Worm (Caenorhabditis elegans) whole organism, L3 larva: Measurements from ENCODE around the gene F52E1.14.

ENCODE experiments used
- R02D3.7 ChIP-seq: fragments of 150-350 bp; optimal IDR thresholded peaks from 2 replicates; lab custom pipeline; 2014; ENCODE audit warnings: missing biosample characterization, missing genetic modification characterization
- ZK546.5 ChIP-seq: sonication (generic microtip); optimal IDR thresholded peaks from 2 replicates; lab custom pipeline; 2017; ENCODE audit warnings: missing biosample characterization, missing genetic modification characterization
- aly-2 ChIP-seq: fragments of 150-350 bp; optimal IDR thresholded peaks from 2 replicates; lab custom pipeline; 2014; ENCODE audit warnings: missing biosample characterization, missing genetic modification characterization
- ceh-28 ChIP-seq: fragments of 150-350 bp; optimal IDR thresholded peaks from 2 replicates; lab custom pipeline; 2014; ENCODE audit warnings: missing biosample characterization, missing genetic modification reagents, missing genetic modification characterization
- ceh-82 ChIP-seq: fragments of 150-350 bp; optimal IDR thresholded peaks from 2 replicates; lab custom pipeline; 2014; ENCODE audit warnings: missing biosample characterization, missing genetic modification characterization
- ceh-9 ChIP-seq: sonication (generic microtip); optimal IDR thresholded peaks from 2 replicates; lab custom pipeline; 2018; ENCODE audit warnings: missing biosample characterization, missing genetic modification characterization
- daf-12 ChIP-seq: fragments of 150-350 bp; optimal IDR thresholded peaks from 2 replicates; lab custom pipeline; 2014; ENCODE audit warnings: missing biosample characterization, missing genetic modification reagents, missing genetic modification characterization
- egl-27 ChIP-seq: sonication (generic microtip); optimal IDR thresholded peaks from 4 replicates; lab custom pipeline; 2017; ENCODE audit warnings: missing biosample characterization, missing genetic modification reagents, missing genetic modification characterization
- elt-1 ChIP-seq: fragments of 150-350 bp; optimal IDR thresholded peaks from 2 replicates; lab custom pipeline; 2014; ENCODE audit warnings: missing biosample characterization, missing genetic modification characterization
- elt-3 ChIP-seq, 3 experiments: fragments of 150-350 bp in 1 of 3; sonication (generic microtip) in 2 of 3; optimal IDR thresholded peaks; 2 replicates in 2 of 3; 4 replicates in 1 of 3; lab custom pipeline; 2014 to 2017; ENCODE audit warnings: missing biosample characterization in 3 of 3, missing genetic modification characterization in 3 of 3
- eor-1 ChIP-seq, 2 experiments: fragments of 150-350 bp; optimal IDR thresholded peaks; 2 replicates each; lab custom pipeline; 2014 to 2018; ENCODE audit warnings: missing biosample characterization in 2 of 2, missing genetic modification characterization in 2 of 2
- fkh-10 ChIP-seq: sonication (generic microtip); optimal IDR thresholded peaks from 2 replicates; lab custom pipeline; 2017; ENCODE audit warnings: missing biosample characterization, missing genetic modification reagents, missing genetic modification characterization
- fkh-2 ChIP-seq: fragments of 150-350 bp; optimal IDR thresholded peaks from 2 replicates; lab custom pipeline; 2014; ENCODE audit warnings: missing biosample characterization, missing genetic modification reagents, missing genetic modification characterization
- fos-1 ChIP-seq: fragments of 150-350 bp; optimal IDR thresholded peaks from 2 replicates; lab custom pipeline; 2014; ENCODE audit warnings: missing biosample characterization, missing genetic modification characterization
- hmg-11 ChIP-seq: sonication (generic microtip); optimal IDR thresholded peaks from 2 replicates; lab custom pipeline; 2016; ENCODE audit warnings: missing genetic modification characterization, missing compliant biosample characterization
- jun-1 ChIP-seq: fragments of 150-350 bp; optimal IDR thresholded peaks from 2 replicates; lab custom pipeline; 2014; ENCODE audit warnings: missing biosample characterization, missing genetic modification reagents, missing genetic modification characterization
- lin-15B ChIP-seq: fragments of 150-350 bp; optimal IDR thresholded peaks from 2 replicates; lab custom pipeline; 2014; ENCODE audit warnings: missing biosample characterization, missing genetic modification characterization
- lin-39 ChIP-seq: fragments of 150-350 bp; optimal IDR thresholded peaks from 2 replicates; lab custom pipeline; 2018; ENCODE audit warnings: missing biosample characterization, missing genetic modification reagents, missing genetic modification characterization
- lsy-12 ChIP-seq: sonication (generic microtip); optimal IDR thresholded peaks from 2 replicates; lab custom pipeline; 2016; ENCODE audit warnings: mild to moderate bottlenecking, missing genetic modification characterization, missing compliant biosample characterization
- mdl-1 ChIP-seq: fragments of 150-350 bp; optimal IDR thresholded peaks from 2 replicates; lab custom pipeline; 2014; ENCODE audit warnings: missing biosample characterization, missing genetic modification characterization
- nfya-1 ChIP-seq: sonication (generic microtip); optimal IDR thresholded peaks from 2 replicates; lab custom pipeline; 2017; ENCODE audit warnings: missing genetic modification characterization, mild to moderate bottlenecking, missing compliant biosample characterization, antibody characterized with exemption, moderate library complexity; ENCODE audit not compliant: insufficient read depth
- nhr-11 ChIP-seq: fragments of 150-350 bp; optimal IDR thresholded peaks from 2 replicates; lab custom pipeline; 2014; ENCODE audit warnings: missing biosample characterization, missing genetic modification characterization
- nhr-12 ChIP-seq: fragments of 150-350 bp; optimal IDR thresholded peaks from 2 replicates; lab custom pipeline; 2014; ENCODE audit warnings: missing biosample characterization, missing genetic modification characterization
- nhr-23 ChIP-seq: fragments of 150-350 bp; optimal IDR thresholded peaks from 2 replicates; lab custom pipeline; 2014; ENCODE audit warnings: missing biosample characterization, missing genetic modification reagents, missing genetic modification characterization
- nhr-237 ChIP-seq: fragments of 150-350 bp; optimal IDR thresholded peaks from 2 replicates; lab custom pipeline; 2014; ENCODE audit warnings: missing biosample characterization, missing genetic modification characterization
- nhr-25 ChIP-seq: sonication (generic microtip); optimal IDR thresholded peaks from 2 replicates; lab custom pipeline; 2017; ENCODE audit warnings: missing biosample characterization, missing genetic modification characterization
- nhr-43 ChIP-seq: sonication (generic microtip); optimal IDR thresholded peaks from 2 replicates; lab custom pipeline; 2016; ENCODE audit warnings: mild to moderate bottlenecking, missing genetic modification characterization, missing compliant biosample characterization; ENCODE audit not compliant: poor library complexity, severe bottlenecking
- nhr-67 ChIP-seq: fragments of 150-350 bp; optimal IDR thresholded peaks from 2 replicates; lab custom pipeline; 2014; ENCODE audit warnings: missing biosample characterization, missing genetic modification characterization
- nhr-76 ChIP-seq: fragments of 150-350 bp; sonication (generic microtip); optimal IDR thresholded peaks from 5 replicates; lab custom pipeline; 2014; ENCODE audit warnings: missing biosample characterization, missing genetic modification characterization
- nhr-77 ChIP-seq: fragments of 150-350 bp; optimal IDR thresholded peaks from 2 replicates; lab custom pipeline; 2014; ENCODE audit warnings: missing biosample characterization, missing genetic modification characterization
- pqm-1 ChIP-seq: fragments of 150-350 bp; optimal IDR thresholded peaks from 2 replicates; lab custom pipeline; 2017; ENCODE audit warnings: missing biosample characterization, missing genetic modification characterization, inconsistent platforms
- skn-1 ChIP-seq: fragments of 150-350 bp; optimal IDR thresholded peaks from 2 replicates; lab custom pipeline; 2014; ENCODE audit warnings: missing biosample characterization, missing genetic modification characterization
- snpc-4 ChIP-seq: fragments of 150-350 bp; optimal IDR thresholded peaks from 2 replicates; lab custom pipeline; 2014; ENCODE audit warnings: missing biosample characterization, missing genetic modification characterization
- tbx-2 ChIP-seq: sonication (generic microtip); optimal IDR thresholded peaks from 2 replicates; lab custom pipeline; 2016; ENCODE audit warnings: mild to moderate bottlenecking, missing genetic modification characterization, missing compliant biosample characterization
- unc-39 ChIP-seq: sonication (generic microtip); optimal IDR thresholded peaks from 4 replicates; lab custom pipeline; 2017; ENCODE audit warnings: missing biosample characterization, missing genetic modification characterization
- zag-1 ChIP-seq: fragments of 150-350 bp; optimal IDR thresholded peaks from 2 replicates; lab custom pipeline; 2014; ENCODE audit warnings: missing biosample characterization, missing genetic modification characterization

Gene F52E1.14

ce11 chrV:8359113-8359564, 24.6 kb upstream of the F52E1.14 start, which contains the start of gene mpdu-1 (continued):
- TF ChIP-seq eor-1 (tag; optimal IDR thresholded peaks at IDR 0.05; lab: Kevin White, UChicago), result no peak
- TF ChIP-seq ceh-82 (tag; lab: Kevin White, UChicago), result no peak
- no peak for TF ChIP-seq nhr-237 (tag; lab: Kevin White, UChicago)

ce11 chrV:8359792-8360191, 23.9 kb upstream of the F52E1.14 start, which contains the start of gene F38E1.6:
TSS of gene F38E1.6 (plus strand) at chrV:8360092.
- TF ChIP-seq lsy-12 (tag; lab: Kevin White, UChicago) (no peak), daf-12 (tag; lab: Kevin White, UChicago) (no peak), hmg-11 (tag; lab: Kevin White, UChicago) (no peak), egl-27 (tag; lab: Kevin White, UChicago) (no peak), nhr-67 (tag; lab: Kevin White, UChicago) (no peak), ceh-9 (tag; lab: Kevin White, UChicago) (no peak), ceh-82 (tag; lab: Kevin White, UChicago) (no peak)

ce11 chrV:8370705-8371104, 13.0 kb upstream of the F52E1.14 start, which contains the start of gene gpa-2:
TSS of gene gpa-2 (plus strand) at chrV:8371005.
- TF ChIP-seq nhr-77 (no peak), zag-1 (tag; lab: Kevin White, UChicago) (no peak), fkh-2 (no peak), nhr-76 (tag; lab: Kevin White, UChicago) (no peak), nhr-43 (tag; lab: Kevin White, UChicago) (no peak), fos-1 (tag; lab: Kevin White, UChicago) (no peak), mdl-1 (tag; lab: Kevin White, UChicago) (no peak), lsy-12 (tag; lab: Kevin White, UChicago) (no peak), lin-15B (tag; lab: Kevin White, UChicago) (no peak), nhr-11 (tag; lab: Kevin White, UChicago) (no peak)

ce11 chrV:8375419-8375818, 8.3 kb upstream of the F52E1.14 start, which contains the start of gene F38E1.10:
TSS of gene F38E1.10 (minus strand) at chrV:8375519.
- no peak for TF ChIP-seq nhr-76 (tag; lab: Kevin White, UChicago)
- no peak for TF ChIP-seq ceh-9 (tag; lab: Kevin White, UChicago)
- TF ChIP-seq lsy-12 (tag; lab: Kevin White, UChicago), result no peak
- no peak for TF ChIP-seq ZK546.5
- no peak for TF ChIP-seq nfya-1 (tag; lab: Kevin White, UChicago)
- TF ChIP-seq lin-39 (tag; lab: Kevin White, UChicago), result no peak
- TF ChIP-seq nhr-67 (tag; lab: Kevin White, UChicago), result no peak
- no peak for TF ChIP-seq R02D3.7
- no peak for TF ChIP-seq fkh-10
- no peak for TF ChIP-seq aly-2
- no peak for TF ChIP-seq elt-1 (tag; lab: Kevin White, UChicago)
- TF ChIP-seq nhr-77, result no peak
- no peak for TF ChIP-seq nhr-12 (tag; lab: Kevin White, UChicago)
- no peak for TF ChIP-seq tbx-2
- no peak for TF ChIP-seq nhr-25 (tag; lab: Kevin White, UChicago)
- no peak for TF ChIP-seq skn-1 (tag; lab: Kevin White, UChicago)
- TF ChIP-seq pqm-1, result no peak
- TF ChIP-seq jun-1 (tag; lab: Kevin White, UChicago), result no peak

- no peak for TF ChIP-seq nhr-76 (tag; lab: Kevin White, UChicago)
- no peak for TF ChIP-seq egl-27 (tag; lab: Kevin White, UChicago)
- no peak for TF ChIP-seq ceh-9 (tag; lab: Kevin White, UChicago)
- TF ChIP-seq snpc-4 (tag; lab: Kevin White, UChicago), result no peak
- TF ChIP-seq nhr-23 (tag; lab: Kevin White, UChicago), result no peak
- TF ChIP-seq unc-39 (tag; lab: Kevin White, UChicago), result no peak
- TF ChIP-seq zag-1 (tag; lab: Kevin White, UChicago), result no peak
- no peak for TF ChIP-seq pqm-1
- no peak for TF ChIP-seq elt-3 (tag; optimal IDR thresholded peaks at IDR 0.05; lab: Kevin White, UChicago)
- TF ChIP-seq daf-12 (tag; lab: Kevin White, UChicago), result no peak
- TF ChIP-seq fos-1 (tag; lab: Kevin White, UChicago), result no peak
- no peak for TF ChIP-seq fkh-2
- no peak for TF ChIP-seq nhr-67 (tag; lab: Kevin White, UChicago)
- no peak for TF ChIP-seq nfya-1 (tag; lab: Kevin White, UChicago)
- TF ChIP-seq tbx-2, result no peak
- TF ChIP-seq nhr-25 (tag; lab: Kevin White, UChicago), result no peak
- TF ChIP-seq lsy-12 (tag; lab: Kevin White, UChicago), result no peak
- TF ChIP-seq ceh-28, result no peak
- no peak for TF ChIP-seq lin-15B (tag; lab: Kevin White, UChicago)
- no peak for TF ChIP-seq lin-39 (tag; lab: Kevin White, UChicago)
- TF ChIP-seq, all 47 proteins: peak for 0
Observed at ce11 chrV:8375849-8376248, 7.9 kb upstream of the F52E1.14 start, which contains the start of gene F38E1.3. TSS of gene F38E1.3 (plus strand) at chrV:8376149.
